Fruit fly (Drosophila melanogaster) whole organism, embryonic: ENCODE results near the gene ash1.

Experiments
- CG12219 ChIP-seq: fragments of 200-800 bp; sonication (Bioruptor generic); optimal IDR thresholded peaks from 3 replicates; lab custom pipeline; 2018; ENCODE audit warnings: missing biosample characterization, mild to moderate bottlenecking, missing genetic modification characterization
- CG1602 ChIP-seq: fragments of 200-800 bp; sonication (Bioruptor generic); optimal IDR thresholded peaks from 3 replicates; lab custom pipeline; 2016; ENCODE audit warnings: missing biosample characterization, missing genetic modification characterization
- CG7963 ChIP-seq: fragments of 200-800 bp; sonication (Bioruptor generic); IDR thresholded peaks from 3 replicates; pipeline ENCODE4 v1.3.6; 2022; ENCODE audit warnings: missing biosample characterization, missing genetic modification characterization; ENCODE audit not compliant: partially characterized antibody
- ac ChIP-seq: fragments of 200-800 bp; sonication (Bioruptor generic); optimal IDR thresholded peaks from 3 replicates; lab custom pipeline; 2017; ENCODE audit warnings: missing biosample characterization, mild to moderate bottlenecking, missing genetic modification characterization
- bab2 ChIP-seq: fragments of 200-800 bp; sonication (Bioruptor generic); optimal IDR thresholded peaks from 2 replicates; lab custom pipeline; 2016; ENCODE audit warnings: missing biosample characterization, missing genetic modification characterization
- chinmo ChIP-seq: fragments of 200-800 bp; sonication (Bioruptor generic); IDR thresholded peaks from 4 replicates; pipeline ENCODE4 v1.3.6; 2022; ENCODE audit warnings: missing biosample characterization, missing genetic modification characterization; ENCODE audit not compliant: partially characterized antibody
- dysf ChIP-seq: fragments of 200-800 bp; sonication (Bioruptor generic); IDR thresholded peaks from 3 replicates; pipeline ENCODE4 v1.3.6; 2022; ENCODE audit warnings: missing biosample characterization, missing genetic modification characterization
- lmd ChIP-seq: fragments of 200-800 bp; sonication (Bioruptor generic); IDR thresholded peaks from 2 replicates; pipeline ENCODE4 v1.3.6; 2022; ENCODE audit warnings: missing biosample characterization, missing genetic modification characterization
- prd ChIP-seq, 3 experiments: fragments of >200 bp in 2 of 3; fragments of 200-800 bp in 1 of 3; sonication (Bioruptor generic) in 1 of 3; optimal IDR thresholded peaks in 2 of 3; IDR thresholded peaks in 1 of 3; 2 replicates in 2 of 3; 3 replicates in 1 of 3; pipeline versions ENCODE4 v1.3.6 to Lab custom; 2017 to 2022; ENCODE audit warnings: missing biosample characterization in 1 of 3, missing genetic modification characterization in 1 of 3
- slou ChIP-seq: fragments of 200-800 bp; sonication (Bioruptor generic); optimal IDR thresholded peaks from 3 replicates; lab custom pipeline; 2016; ENCODE audit warnings: missing biosample characterization, missing genetic modification characterization

- TF ChIP-seq CG7963 (GFP tag; lab: Robert Waterston, UW) (no peak), CG12219 (GFP tag; lab: Kevin White, UChicago) (no peak), slou (GFP tag; lab: Kevin White, UChicago) (no peak), chinmo (GFP tag; lab: Robert Waterston, UW) (no peak), lmd (GFP tag; lab: Robert Waterston, UW) (no peak), dysf (GFP tag; lab: Robert Waterston, UW) (no peak), prd (optimal IDR thresholded peaks at IDR 0.05; lab: Kevin White, UChicago) (no peak), prd (GFP tag; IDR thresholded peaks at IDR 0.05; lab: Robert Waterston, UW) (no peak), CG1602 (GFP tag; lab: Kevin White, UChicago) (no peak), ac (GFP tag; lab: Kevin White, UChicago) (no peak), bab2 (GFP tag; lab: Kevin White, UChicago) (no peak)
These were observed 53.7 kb downstream of the ash1 start, which contains the start of the genes CG46435 and Rcd7 for dm6 chr3L:19544810-19545209.
